Worm (Caenorhabditis elegans) whole organism, young adult: Measurements from ENCODE around the gene pptr-2.

ENCODE experiments used
- C17E4.6 ChIP-seq: fragments of 200-800 bp; sonication (Bioruptor generic); IDR thresholded peaks from 2 replicates; pipeline ENCODE4 v1.3.6; 2022; ENCODE audit warnings: missing genetic modification reagents, missing genetic modification characterization, missing compliant biosample characterization
- bed-2 ChIP-seq: fragments of 200-800 bp; sonication (Bioruptor generic); IDR thresholded peaks from 2 replicates; pipeline ENCODE4 v1.3.6; 2022; ENCODE audit warnings: missing genetic modification reagents, missing genetic modification characterization, missing compliant biosample characterization
- madf-10 ChIP-seq: sonication (generic microtip); optimal IDR thresholded peaks from 2 replicates; lab custom pipeline; 2016; ENCODE audit warnings: mild to moderate bottlenecking, missing genetic modification characterization, missing compliant biosample characterization
- ztf-3 ChIP-seq: fragments of 200-800 bp; sonication (Bioruptor generic); optimal IDR thresholded peaks from 2 replicates; lab custom pipeline; 2018; ENCODE audit warnings: mild to moderate bottlenecking, missing genetic modification characterization, missing compliant biosample characterization

- no peak for TF ChIP-seq madf-10 (tag; lab: Kevin White, UChicago)
- no peak for TF ChIP-seq C17E4.6
- no peak for TF ChIP-seq bed-2 (GFP tag; lab: Robert Waterston, UW)
- no peak for TF ChIP-seq ztf-3 (GFP tag; lab: Kevin White, UChicago)
These were observed 22.9 kb downstream of the pptr-2 start for ce11 chrV:11011807-11012206.
